Worm (Caenorhabditis elegans): ENCODE data around the gene F25G6.8.

The F25G6.8 gene

DNA sequence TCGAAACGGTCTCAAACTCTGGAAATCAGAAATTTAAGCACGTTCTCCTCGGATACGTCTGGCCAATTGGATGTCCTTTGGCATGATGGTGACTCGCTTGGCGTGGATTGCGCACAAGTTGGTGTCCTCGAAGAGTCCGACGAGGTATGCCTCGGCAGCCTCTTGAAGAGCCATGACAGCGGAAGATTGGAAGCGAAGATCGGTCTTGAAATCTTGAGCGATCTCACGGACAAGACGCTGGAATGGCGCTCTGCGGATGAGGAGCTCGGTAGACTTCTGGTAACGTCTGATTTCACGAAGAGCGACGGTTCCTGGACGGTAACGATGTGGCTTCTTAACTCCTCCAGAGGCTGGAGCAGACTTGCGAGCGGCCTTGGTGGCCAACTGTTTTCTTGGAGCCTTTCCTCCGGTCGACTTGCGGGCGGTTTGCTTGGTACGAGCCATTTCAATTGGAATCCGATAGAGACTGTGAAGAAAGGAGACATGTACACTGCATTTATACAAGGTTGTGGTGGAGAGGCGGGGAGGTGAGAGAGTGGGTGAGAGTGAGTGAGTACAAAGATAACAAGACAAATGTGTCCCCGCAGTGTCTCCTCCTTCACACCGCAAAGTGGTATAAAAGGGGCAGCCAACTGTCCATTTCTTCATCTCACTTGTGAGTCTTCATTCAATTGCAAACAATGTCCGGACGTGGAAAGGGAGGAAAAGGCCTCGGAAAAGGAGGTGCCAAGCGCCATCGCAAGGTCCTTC, 30.3 kb downstream of the F25G6.8 start, which contains the start of the genes his-6 and his-5:
Gene his-6, minus strand, starts transcription at position 444 of the 750 bp plus-strand sequence.
Gene his-5, plus strand, starts transcription at position 681 of the 750 bp plus-strand sequence.
- peak; percentile 31; the same call in 1 of the 2 replicates for TF ChIP-seq ztf-29 (GFP tag; IDR thresholded peaks at IDR 0.05)
- 0 out of 2 replicates have a peak, but pooled peaks have one; percentile 29 for TF ChIP-seq klf-2 (GFP tag; conservative IDR thresholded peaks at IDR 0.05)
- TF ChIP-seq cog-1 (tag; optimal IDR thresholded peaks at IDR 0.05), result peak; percentile 2
- TF ChIP-seq flt-1 (GFP tag; IDR thresholded peaks at IDR 0.05), result peak; percentile 72
- TF ChIP-seq ztf-23 (GFP tag; IDR thresholded peaks at IDR 0.05), result peak; percentile 73; the same call in 1 of the 2 replicates

DNA sequence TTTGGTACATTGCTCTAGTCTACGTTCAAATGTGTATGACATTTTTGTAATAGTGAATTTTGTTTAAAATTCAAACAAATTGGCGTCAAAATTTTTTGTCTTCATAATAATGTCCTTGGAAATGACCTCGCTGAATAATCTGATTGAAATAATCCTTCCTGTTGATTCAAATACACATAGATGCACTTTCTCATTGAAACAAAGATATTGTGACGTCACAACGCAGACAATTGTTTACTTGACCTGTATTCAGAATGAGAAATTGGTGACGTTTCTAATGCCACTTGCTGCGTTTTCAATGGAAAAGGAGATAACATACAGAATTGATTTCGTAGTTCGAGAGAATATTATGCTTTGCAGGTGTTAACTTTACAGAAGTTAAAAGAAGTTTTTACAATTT, 31.1 kb downstream of the F25G6.8 start:
- no peak for TF ChIP-seq flt-1 (GFP tag; IDR thresholded peaks at IDR 0.05)
- TF ChIP-seq T22C8.4 (GFP tag; IDR thresholded peaks at IDR 0.05), result no peak
- no peak for TF ChIP-seq ztf-29 (GFP tag; IDR thresholded peaks at IDR 0.05)
- no peak for TF ChIP-seq ref-1 (GFP tag; conservative IDR thresholded peaks at IDR 0.05)
- TF ChIP-seq ztf-23 (GFP tag; IDR thresholded peaks at IDR 0.05), result no peak
- no peak for TF ChIP-seq med-1 (GFP tag; optimal IDR thresholded peaks at IDR 0.05; ENCODE audit: insufficient read depth)

DNA sequence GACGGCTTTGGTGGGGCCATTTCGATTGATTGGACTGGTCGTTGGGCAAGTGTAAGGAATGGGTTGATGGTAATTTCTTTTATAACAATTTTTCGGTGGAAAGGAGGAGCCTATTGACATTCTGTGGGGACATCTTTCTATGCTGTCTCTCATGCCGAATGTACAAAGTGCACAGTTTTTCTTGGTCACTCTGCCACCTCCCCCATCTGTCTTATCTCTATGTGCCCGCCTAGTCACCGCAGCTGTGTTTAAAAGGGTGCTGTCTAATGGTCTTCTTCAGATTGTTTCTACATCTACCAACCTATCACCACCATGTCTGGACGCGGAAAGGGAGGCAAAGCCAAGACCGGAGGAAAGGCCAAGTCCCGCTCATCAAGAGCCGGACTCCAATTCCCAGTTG, 31.9 kb downstream of the F25G6.8 start, which contains the start of the genes his-8 and his-7:
Gene his-8, minus strand, starts transcription at position 20 of the 400 bp plus-strand sequence.
Gene his-7, plus strand, starts transcription at position 313 of the 400 bp plus-strand sequence.
- TF ChIP-seq flt-1 (GFP tag; IDR thresholded peaks at IDR 0.05), result peak; percentile 77

DNA sequence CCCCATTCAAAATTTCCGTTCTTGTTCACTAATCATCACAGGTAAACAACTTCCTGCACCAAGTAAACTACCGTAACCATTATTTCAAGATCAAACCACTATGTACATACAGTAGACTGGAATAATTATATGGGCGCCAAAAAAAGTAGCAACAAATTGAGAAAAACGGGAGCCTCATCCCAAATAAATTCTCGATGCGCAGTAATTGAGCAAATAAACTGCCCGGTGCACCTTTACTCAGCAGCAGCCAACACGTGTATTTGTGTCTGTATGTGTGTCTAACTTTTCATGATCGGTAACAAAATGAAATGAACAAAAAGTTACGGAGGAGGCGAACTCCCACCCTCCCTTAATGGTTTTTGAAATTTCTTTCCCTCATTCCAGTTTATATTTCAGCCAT, 35.8 kb downstream of the F25G6.8 start, which contains the start of gene otpl-5:
Gene otpl-5, plus strand, starts transcription at position 301 of the 400 bp plus-strand sequence.
- TF ChIP-seq ref-1 (GFP tag; conservative IDR thresholded peaks at IDR 0.05) (no peak), klf-2 (GFP tag; conservative IDR thresholded peaks at IDR 0.05) (no peak), ztf-29 (GFP tag; IDR thresholded peaks at IDR 0.05) (no peak), T22C8.4 (GFP tag; IDR thresholded peaks at IDR 0.05) (no peak), med-1 (GFP tag; optimal IDR thresholded peaks at IDR 0.05; ENCODE audit: insufficient read depth) (no peak), ztf-23 (GFP tag; IDR thresholded peaks at IDR 0.05) (no peak), flt-1 (GFP tag; IDR thresholded peaks at IDR 0.05) (no peak), tab-1 (GFP tag; IDR thresholded peaks at IDR 0.05) (no peak)

DNA sequence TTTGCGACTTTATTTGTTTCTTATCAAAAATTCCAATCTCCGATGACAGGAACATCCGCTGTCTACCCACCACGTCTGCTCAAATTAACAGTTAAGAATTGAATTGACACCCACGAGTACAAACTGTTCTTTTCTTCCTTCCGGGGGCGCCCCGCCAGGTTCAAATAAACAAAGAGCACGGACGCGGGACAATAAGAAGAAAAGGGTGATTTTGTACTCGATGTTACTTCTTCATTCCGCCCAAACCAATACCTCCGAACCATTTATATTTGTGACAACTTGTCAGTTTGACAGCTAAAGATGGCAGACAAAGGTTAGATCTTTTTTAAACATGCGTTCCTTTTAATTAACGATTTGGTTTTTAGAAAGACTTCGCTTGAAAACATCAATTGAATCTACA, 39.2 kb downstream of the F25G6.8 start, which contains the start of gene otpl-6:
Gene otpl-6, plus strand, starts transcription at position 301 of the 400 bp plus-strand sequence.
- TF ChIP-seq cog-1 (tag; optimal IDR thresholded peaks at IDR 0.05), result no peak
- TF ChIP-seq T22C8.4 (GFP tag; IDR thresholded peaks at IDR 0.05), result no peak
- TF ChIP-seq ztf-23 (GFP tag; IDR thresholded peaks at IDR 0.05), result no peak
- no peak for TF ChIP-seq med-1 (GFP tag; optimal IDR thresholded peaks at IDR 0.05; ENCODE audit: insufficient read depth)
- no peak for TF ChIP-seq tab-1 (GFP tag; IDR thresholded peaks at IDR 0.05)
- no peak for TF ChIP-seq ref-1 (GFP tag; conservative IDR thresholded peaks at IDR 0.05)
- TF ChIP-seq klf-2 (GFP tag; conservative IDR thresholded peaks at IDR 0.05), result no peak
- TF ChIP-seq flt-1 (GFP tag; IDR thresholded peaks at IDR 0.05), result no peak
- no peak for TF ChIP-seq ztf-29 (GFP tag; IDR thresholded peaks at IDR 0.05)

DNA sequence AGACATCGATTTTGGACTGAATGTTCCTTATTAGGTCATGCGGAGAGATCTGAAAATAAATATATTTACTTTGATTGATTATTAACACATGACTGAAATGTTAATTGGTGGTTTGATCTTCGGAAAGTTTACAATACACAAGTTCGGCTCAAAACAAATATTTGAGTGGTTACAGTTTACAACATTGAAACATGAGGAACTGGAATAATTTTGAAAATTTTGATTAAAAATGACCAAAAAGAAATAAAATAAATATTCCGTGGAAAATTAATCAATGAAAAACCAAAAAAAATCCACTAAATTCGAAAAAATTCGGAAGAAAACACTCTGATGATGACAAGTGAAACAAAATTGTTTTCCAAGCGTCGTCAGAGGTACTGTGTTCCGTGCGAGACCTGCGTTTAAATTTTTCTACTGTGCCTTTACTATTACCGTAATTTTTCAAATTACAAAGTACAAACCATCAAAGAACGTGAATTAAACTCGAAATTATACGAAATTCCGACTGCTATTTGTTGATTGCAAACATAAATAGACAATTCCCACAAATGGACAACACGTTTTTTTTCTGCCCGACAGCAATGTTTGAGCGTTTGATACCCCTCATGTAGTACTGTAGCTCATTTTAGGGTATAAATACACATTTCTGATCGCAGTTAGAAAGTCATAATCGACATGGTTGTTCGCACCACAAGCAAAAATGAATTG, 44.0 kb downstream of the F25G6.8 start, which contains the start of the genes F45F2.11 and otpl-7:
Gene F45F2.11, minus strand, starts transcription at position 51 of the 708 bp plus-strand sequence.
Gene otpl-7, plus strand, starts transcription at position 658 of the 708 bp plus-strand sequence.
- TF ChIP-seq ref-1 (GFP tag; conservative IDR thresholded peaks at IDR 0.05) (no peak), T22C8.4 (GFP tag; IDR thresholded peaks at IDR 0.05) (no peak), klf-2 (GFP tag; conservative IDR thresholded peaks at IDR 0.05) (no peak), med-1 (GFP tag; optimal IDR thresholded peaks at IDR 0.05; ENCODE audit: insufficient read depth) (no peak), cog-1 (tag; optimal IDR thresholded peaks at IDR 0.05) (no peak), ztf-29 (GFP tag; IDR thresholded peaks at IDR 0.05) (no peak), ztf-23 (GFP tag; IDR thresholded peaks at IDR 0.05) (no peak), flt-1 (GFP tag; IDR thresholded peaks at IDR 0.05) (no peak), tab-1 (GFP tag; IDR thresholded peaks at IDR 0.05) (no peak)

DNA sequence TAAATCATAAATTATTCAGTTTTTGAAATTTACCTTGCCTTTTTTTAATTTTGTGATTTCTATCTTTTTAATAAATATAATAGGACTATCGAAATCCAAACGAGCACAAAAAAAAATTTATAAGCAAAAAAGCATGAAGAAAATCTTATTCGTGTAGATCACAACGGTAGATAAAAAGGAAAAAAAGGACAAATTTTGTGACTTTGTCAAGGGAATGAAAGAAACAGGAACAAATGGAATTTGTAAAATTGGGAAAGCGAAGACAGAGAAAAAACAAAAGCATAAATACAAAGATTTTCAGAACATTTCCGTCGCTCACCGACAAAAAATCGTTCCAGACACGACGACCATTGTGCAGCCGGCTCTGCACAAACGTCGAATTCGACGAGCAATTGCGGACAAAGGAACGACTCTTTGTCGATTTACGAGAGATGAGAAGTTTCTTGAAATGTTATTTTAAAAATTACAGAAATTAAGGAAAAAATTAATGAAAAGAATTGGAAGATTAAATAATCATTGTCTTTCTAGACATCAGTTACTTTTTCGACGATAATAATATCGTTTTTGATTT, 46.1 kb downstream of the F25G6.8 start, which contains the start of gene F45F2.10:
Gene F45F2.10, minus strand, starts transcription at position 51 of the 571 bp plus-strand sequence.
- no peak for TF ChIP-seq cog-1 (tag; optimal IDR thresholded peaks at IDR 0.05)
- no peak for TF ChIP-seq tab-1 (GFP tag; IDR thresholded peaks at IDR 0.05)
- no peak for TF ChIP-seq T22C8.4 (GFP tag; IDR thresholded peaks at IDR 0.05)
- no peak for TF ChIP-seq flt-1 (GFP tag; IDR thresholded peaks at IDR 0.05)
- TF ChIP-seq med-1 (GFP tag; optimal IDR thresholded peaks at IDR 0.05; ENCODE audit: insufficient read depth), result no peak
- no peak for TF ChIP-seq ref-1 (GFP tag; conservative IDR thresholded peaks at IDR 0.05)
- no peak for TF ChIP-seq ztf-29 (GFP tag; IDR thresholded peaks at IDR 0.05)
- TF ChIP-seq klf-2 (GFP tag; conservative IDR thresholded peaks at IDR 0.05), result no peak
- no peak for TF ChIP-seq ztf-23 (GFP tag; IDR thresholded peaks at IDR 0.05)

DNA sequence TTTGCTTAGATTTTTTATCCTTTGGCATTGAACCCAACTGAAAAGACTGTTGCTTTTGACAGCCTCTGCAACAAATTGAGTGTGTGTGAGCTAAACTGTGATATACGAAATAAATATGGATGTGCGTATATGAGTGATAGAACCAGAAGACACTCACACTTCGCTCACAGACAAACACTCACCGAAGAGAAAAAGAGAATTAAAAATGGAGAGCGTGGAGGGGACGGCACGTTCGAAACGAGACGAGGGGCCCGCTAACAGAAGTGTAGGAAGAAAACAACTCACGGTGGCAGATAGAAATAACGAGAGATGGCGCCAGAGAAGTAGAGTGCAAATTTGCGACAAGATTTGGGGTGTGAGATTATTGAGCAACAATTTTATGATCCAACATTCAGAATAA, 46.7 kb downstream of the F25G6.8 start:
- TF ChIP-seq med-1 (GFP tag; optimal IDR thresholded peaks at IDR 0.05; ENCODE audit: insufficient read depth), result no peak

DNA sequence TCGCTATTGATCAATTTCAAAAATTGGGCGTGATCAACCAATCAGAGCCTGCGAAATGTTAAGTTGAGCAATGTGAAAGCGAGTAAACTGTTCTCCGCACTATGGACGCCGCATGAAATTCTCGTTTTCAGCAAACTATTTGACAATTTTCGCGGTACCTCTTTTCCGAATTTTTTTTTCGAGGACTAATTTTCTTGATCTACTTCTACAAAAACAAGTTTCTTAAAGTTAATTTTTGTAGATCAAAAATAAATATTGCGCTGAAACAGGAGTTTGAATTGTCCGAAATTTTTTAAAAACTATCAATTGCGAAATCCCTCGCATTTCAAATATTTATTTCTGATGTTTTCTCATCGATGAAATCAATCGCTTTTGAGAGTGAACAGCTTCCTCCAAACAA, 47.3 kb downstream of the F25G6.8 start:
- TF ChIP-seq ztf-23 (GFP tag; IDR thresholded peaks at IDR 0.05) (no peak), ref-1 (GFP tag; conservative IDR thresholded peaks at IDR 0.05) (no peak), tab-1 (GFP tag; IDR thresholded peaks at IDR 0.05) (no peak), klf-2 (GFP tag; conservative IDR thresholded peaks at IDR 0.05) (no peak), ztf-29 (GFP tag; IDR thresholded peaks at IDR 0.05) (no peak), med-1 (GFP tag; optimal IDR thresholded peaks at IDR 0.05; ENCODE audit: insufficient read depth) (no peak), flt-1 (GFP tag; IDR thresholded peaks at IDR 0.05) (no peak), cog-1 (tag; optimal IDR thresholded peaks at IDR 0.05) (no peak)
